Worm (Caenorhabditis elegans) whole organism, L4/young adult: ENCODE data around the gene pqn-73.

ENCODE experiments used
- W03F9.2 ChIP-seq: fragments of 150-350 bp; optimal IDR thresholded peaks from 2 replicates; lab custom pipeline; 2014; ENCODE audit warnings: missing biosample characterization, missing genetic modification characterization
- dao-5 ChIP-seq: sonication (generic microtip); optimal IDR thresholded peaks from 2 replicates; lab custom pipeline; 2016; ENCODE audit warnings: missing genotype, missing genetic modification characterization, moderate library complexity, missing compliant biosample characterization
- him-1 ChIP-seq: sonication (generic microtip); optimal IDR thresholded peaks from 2 replicates; lab custom pipeline; 2016; ENCODE audit warnings: missing genotype, missing genetic modification reagents, missing genetic modification characterization, missing compliant biosample characterization

ce11 chrII:8566039-8566438, 25.5 kb downstream of the pqn-73 start, which contains the start of gene stc-1:
- TF ChIP-seq him-1 (tag; lab: Kevin White, UChicago) (no peak), W03F9.2 (tag; lab: Kevin White, UChicago) (no peak), dao-5 (tag; lab: Kevin White, UChicago) (no peak)
